Fruit fly (Drosophila melanogaster) whole organism, wandering third instar larva: ENCODE measurements around the gene CG1113.

Experiments
- Abd-B ChIP-seq: fragments of >200 bp; optimal IDR thresholded peaks from 2 replicates; lab custom pipeline; 2017; ENCODE audit warnings: missing biosample characterization, missing genetic modification characterization
- CG32264 ChIP-seq: fragments of 200-800 bp; sonication (Bioruptor generic); optimal IDR thresholded peaks from 2 replicates; lab custom pipeline; 2016; ENCODE audit warnings: missing biosample characterization, missing genetic modification characterization
- CG9705 ChIP-seq: fragments of 200-800 bp; sonication (Bioruptor generic); optimal IDR thresholded peaks from 2 replicates; lab custom pipeline; 2018; ENCODE audit warnings: missing biosample characterization, mild to moderate bottlenecking, missing genetic modification characterization
- CrebA ChIP-seq: fragments of 200-800 bp; sonication (Bioruptor generic); optimal IDR thresholded peaks from 2 replicates; lab custom pipeline; 2016; ENCODE audit warnings: missing biosample characterization, mild to moderate bottlenecking, missing genetic modification characterization, borderline replicate concordance
- Dfd ChIP-seq: fragments of >200 bp; optimal IDR thresholded peaks from 2 replicates; lab custom pipeline; 2017; ENCODE audit warnings: missing biosample characterization, missing genetic modification characterization
- Dif ChIP-seq: fragments of 200-275, 200-300 bp; sonication (Bioruptor generic); optimal IDR thresholded peaks from 2 replicates; lab custom pipeline; 2018; ENCODE audit warnings: missing biosample characterization, missing genetic modification characterization; ENCODE audit not compliant: partially characterized antibody
- Hnf4 ChIP-seq: fragments of 200-800 bp; sonication (Bioruptor generic); optimal IDR thresholded peaks from 2 replicates; lab custom pipeline; 2016; ENCODE audit warnings: missing biosample characterization, mild to moderate bottlenecking, missing genetic modification characterization
- Hr78 ChIP-seq: fragments of >200 bp; optimal IDR thresholded peaks from 2 replicates; lab custom pipeline; 2017; ENCODE audit warnings: missing biosample characterization, missing genetic modification characterization
- Jra ChIP-seq: sonication (Bioruptor generic); optimal IDR thresholded peaks from 2 replicates; lab custom pipeline; 2016; ENCODE audit warnings: missing biosample characterization, missing genetic modification characterization
- Myc ChIP-seq: fragments of >200 bp; optimal IDR thresholded peaks from 2 replicates; lab custom pipeline; 2017
- N ChIP-seq: fragments of >200 bp; optimal IDR thresholded peaks from 2 replicates; lab custom pipeline; 2018; ENCODE audit warnings: missing biosample characterization, missing external identifiers, missing genetic modification characterization
- OdsH ChIP-seq: fragments of 200-800 bp; sonication (Bioruptor generic); optimal IDR thresholded peaks from 2 replicates; lab custom pipeline; 2016; ENCODE audit warnings: missing biosample characterization, mild to moderate bottlenecking, missing genetic modification characterization
- Rel ChIP-seq, 2 experiments: fragments of 200-800 bp; sonication (Bioruptor generic) in 1 of 2; optimal IDR thresholded peaks; 2 replicates in 1 of 2; 3 replicates in 1 of 2; lab custom pipeline; 2016 to 2019; ENCODE audit warnings: mild to moderate bottlenecking in 2 of 2, missing biosample characterization in 2 of 2, missing genetic modification characterization in 2 of 2, moderate library complexity in 1 of 2
- Sp1 ChIP-seq: fragments of 200-800 bp; sonication (Bioruptor generic); optimal IDR thresholded peaks from 3 replicates; lab custom pipeline; 2019; ENCODE audit warnings: missing biosample characterization, mild to moderate bottlenecking, missing genetic modification characterization, moderate library complexity
- Vsx2 ChIP-seq: fragments of 200-300, 225-300 bp; sonication (Bioruptor generic); optimal IDR thresholded peaks from 2 replicates; lab custom pipeline; 2018; ENCODE audit warnings: missing biosample characterization, missing genetic modification characterization; ENCODE audit not compliant: partially characterized antibody
- br ChIP-seq: fragments of 200-800 bp; sonication (Bioruptor generic); optimal IDR thresholded peaks from 2 replicates; lab custom pipeline; 2016; ENCODE audit warnings: missing biosample characterization, missing genetic modification characterization
- dl ChIP-seq, 2 experiments: fragments of 175-275, 200-275 bp in 1 of 2; fragments of 200-275 bp in 1 of 2; sonication (Bioruptor generic); optimal IDR thresholded peaks; lab custom pipeline; 2018; ENCODE audit warnings: mild to moderate bottlenecking in 2 of 2, missing biosample characterization in 2 of 2, missing genetic modification characterization in 2 of 2, moderate library complexity in 2 of 2; ENCODE audit not compliant: partially characterized antibody in 2 of 2, insufficient read depth in 1 of 2
- dmrt93B ChIP-seq: fragments of 200-800 bp; sonication (Bioruptor generic); optimal IDR thresholded peaks from 2 replicates; lab custom pipeline; 2018; ENCODE audit warnings: missing biosample characterization, mild to moderate bottlenecking, missing genetic modification characterization
- dsf ChIP-seq: sonication (Bioruptor generic); optimal IDR thresholded peaks from 2 replicates; lab custom pipeline; 2016; ENCODE audit warnings: missing biosample characterization, missing genetic modification characterization, borderline replicate concordance
- ey ChIP-seq: fragments of 200-800 bp; sonication (Bioruptor generic); optimal IDR thresholded peaks from 2 replicates; lab custom pipeline; 2016; ENCODE audit warnings: missing biosample characterization, missing genetic modification characterization
- foxo ChIP-seq, 2 experiments: fragments of 200-800 bp; sonication (Bioruptor generic); optimal IDR thresholded peaks; 2 replicates in 1 of 2; 3 replicates in 1 of 2; lab custom pipeline; 2016 to 2017; ENCODE audit warnings: missing biosample characterization in 2 of 2, missing genetic modification characterization in 2 of 2
- fru ChIP-seq: fragments of 200-800 bp; sonication (Bioruptor generic); optimal IDR thresholded peaks from 3 replicates; lab custom pipeline; 2016; ENCODE audit warnings: missing biosample characterization, mild to moderate bottlenecking, missing genetic modification characterization
- h ChIP-seq: fragments of 200-800 bp; sonication (Bioruptor generic); optimal IDR thresholded peaks from 3 replicates; lab custom pipeline; 2016; ENCODE audit warnings: missing biosample characterization, mild to moderate bottlenecking, missing genetic modification characterization
- jim ChIP-seq: fragments of 175-275, 200-325 bp; sonication (Bioruptor generic); optimal IDR thresholded peaks from 2 replicates; lab custom pipeline; 2016; ENCODE audit warnings: missing biosample characterization, mild to moderate bottlenecking, missing genetic modification characterization
- lola ChIP-seq: fragments of >200 bp; optimal IDR thresholded peaks from 2 replicates; lab custom pipeline; 2017; ENCODE audit warnings: missing biosample characterization, missing genetic modification characterization
- pan ChIP-seq: fragments of >200 bp; optimal IDR thresholded peaks from 2 replicates; lab custom pipeline; 2017
- psq ChIP-seq: fragments of 200-800 bp; sonication (Bioruptor generic); optimal IDR thresholded peaks from 3 replicates; lab custom pipeline; 2017; ENCODE audit warnings: missing biosample characterization, mild to moderate bottlenecking, missing genetic modification characterization, moderate library complexity
- rgr ChIP-seq: fragments of 200-800 bp; sonication (Bioruptor generic); optimal IDR thresholded peaks from 3 replicates; lab custom pipeline; 2016; ENCODE audit warnings: missing biosample characterization, mild to moderate bottlenecking, missing genetic modification characterization
- sage ChIP-seq: fragments of 200-800 bp; sonication (Bioruptor generic); optimal IDR thresholded peaks from 2 replicates; lab custom pipeline; 2016; ENCODE audit warnings: missing biosample characterization, mild to moderate bottlenecking, missing genetic modification characterization
- sv ChIP-seq: fragments of 200-800 bp; sonication (Bioruptor generic); optimal IDR thresholded peaks from 3 replicates; lab custom pipeline; 2016; ENCODE audit warnings: missing biosample characterization, missing genetic modification characterization
- tai ChIP-seq: sonication (Bioruptor generic); optimal IDR thresholded peaks from 2 replicates; lab custom pipeline; 2016; ENCODE audit warnings: missing biosample characterization, missing genetic modification characterization
- woc ChIP-seq: sonication (Bioruptor generic); optimal IDR thresholded peaks from 2 replicates; lab custom pipeline; 2016; ENCODE audit warnings: missing biosample characterization, mild to moderate bottlenecking, missing genetic modification characterization

CG1113 gene

DNA sequence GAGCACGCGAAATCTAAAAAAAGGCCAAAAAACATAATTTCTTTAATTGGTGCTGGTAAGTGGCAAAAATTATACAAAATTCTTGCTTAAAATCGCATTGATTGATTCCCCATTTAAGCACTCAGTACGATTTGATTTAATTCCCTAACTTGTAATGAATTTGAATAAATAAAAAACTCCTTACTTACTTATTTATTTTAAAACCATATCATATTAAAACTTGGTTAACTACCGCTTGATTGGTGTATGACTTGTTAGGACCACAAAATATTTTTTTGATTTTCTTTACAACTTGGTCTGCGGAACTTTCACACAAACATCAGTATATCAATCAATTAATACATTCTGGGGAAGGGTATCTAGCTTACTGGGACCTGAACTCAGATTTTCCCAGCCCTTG lies at the start of gene CG1113:
Gene CG1113 (plus strand): TSS at position 301 of the 400 bp plus-strand sequence.
- TF ChIP-seq CG32264 (GFP tag; lab: Kevin White, UChicago) (no peak), dmrt93B (no peak), lola (no peak), Sp1 (GFP tag; lab: Kevin White, UChicago) (no peak), br (no peak), Dfd (GFP tag; lab: Kevin White, UChicago) (no peak), Dif (GFP tag; lab: Kevin White, UChicago) (no peak), Hr78 (GFP tag; lab: Kevin White, UChicago) (no peak), Abd-B (GFP tag; lab: Kevin White, UChicago) (no peak), ey (GFP tag; lab: Kevin White, UChicago) (no peak), N (no peak)

DNA sequence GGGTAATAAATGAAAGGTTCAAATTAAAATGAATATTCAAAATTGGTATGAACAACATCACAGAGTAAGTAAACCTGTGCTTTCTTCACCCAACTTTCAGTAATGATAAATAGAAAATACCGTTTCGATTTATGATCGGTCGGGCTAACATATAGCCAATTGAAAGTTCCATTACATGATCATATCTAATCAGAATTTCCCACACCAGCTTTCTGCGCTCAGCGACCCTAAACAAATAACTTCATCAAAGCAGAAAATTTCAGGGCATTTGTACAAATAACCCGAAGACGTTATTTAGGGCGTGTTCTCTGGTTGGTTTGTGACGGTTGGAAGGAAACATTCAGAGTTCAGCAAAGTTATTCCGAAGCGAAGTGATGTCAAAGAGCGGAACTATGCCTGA lies 49.2 kb upstream of the CG1113 start:
- TF ChIP-seq woc (no peak), lola (no peak), dl (GFP tag; optimal IDR thresholded peaks at IDR 0.05; lab: Kevin White, UChicago; ENCODE audit: insufficient read depth in 1 of 2, partially characterized antibody in 2 of 2) (no peak), Hnf4 (GFP tag; lab: Kevin White, UChicago) (no peak), tai (GFP tag; lab: Kevin White, UChicago) (no peak), sv (no peak), br (no peak), rgr (GFP tag; lab: Kevin White, UChicago) (no peak), Dif (GFP tag; lab: Kevin White, UChicago) (no peak)

DNA sequence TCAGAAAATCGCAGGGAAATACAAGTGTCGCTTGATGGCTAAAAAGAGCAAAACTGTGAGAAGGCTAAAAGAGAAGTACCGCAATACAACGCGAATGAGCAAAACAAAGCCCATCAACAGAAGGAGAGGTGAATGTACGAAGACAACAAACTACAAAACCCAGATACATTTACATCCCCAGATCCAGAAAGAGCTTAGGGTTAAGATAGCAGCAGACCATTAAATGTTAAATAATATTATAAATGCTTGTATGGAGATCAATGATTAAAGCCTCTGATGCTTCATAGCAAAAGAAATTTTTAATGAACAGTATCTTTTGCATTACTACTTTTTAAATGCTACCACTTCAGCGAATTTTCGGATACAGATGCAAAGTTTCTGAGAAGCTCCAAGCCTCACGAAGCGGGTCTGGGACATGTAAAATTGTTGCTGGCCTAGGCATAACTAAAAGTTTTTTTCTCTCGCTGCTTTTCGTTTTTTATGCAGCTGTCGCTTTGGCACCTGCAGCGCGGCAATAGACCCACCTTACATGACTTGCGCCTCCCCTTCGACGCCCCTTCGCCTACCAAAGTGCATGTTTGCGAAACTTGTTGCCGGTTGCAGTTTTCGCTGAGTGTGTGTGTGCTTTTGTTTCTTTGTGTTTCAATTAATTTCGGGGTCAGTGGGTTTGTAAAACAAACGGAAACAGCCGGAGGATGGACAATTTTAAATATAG lies 47.5 kb upstream of the CG1113 start:
- TF ChIP-seq dmrt93B: no peak
- no peak for TF ChIP-seq h (GFP tag; lab: Kevin White, UChicago)
- no peak for TF ChIP-seq CG9705
- no peak for TF ChIP-seq pan (lab: Kevin White, UChicago)
- TF ChIP-seq Hr78 (GFP tag; lab: Kevin White, UChicago): no peak
- no peak for TF ChIP-seq br
- TF ChIP-seq OdsH (GFP tag; lab: Kevin White, UChicago): no peak
- TF ChIP-seq sage (GFP tag; lab: Kevin White, UChicago): no peak
- TF ChIP-seq Jra: no peak
- no peak for TF ChIP-seq CrebA
- no peak for TF ChIP-seq CG32264 (GFP tag; lab: Kevin White, UChicago)
- no peak for TF ChIP-seq psq (GFP tag; lab: Kevin White, UChicago)

DNA sequence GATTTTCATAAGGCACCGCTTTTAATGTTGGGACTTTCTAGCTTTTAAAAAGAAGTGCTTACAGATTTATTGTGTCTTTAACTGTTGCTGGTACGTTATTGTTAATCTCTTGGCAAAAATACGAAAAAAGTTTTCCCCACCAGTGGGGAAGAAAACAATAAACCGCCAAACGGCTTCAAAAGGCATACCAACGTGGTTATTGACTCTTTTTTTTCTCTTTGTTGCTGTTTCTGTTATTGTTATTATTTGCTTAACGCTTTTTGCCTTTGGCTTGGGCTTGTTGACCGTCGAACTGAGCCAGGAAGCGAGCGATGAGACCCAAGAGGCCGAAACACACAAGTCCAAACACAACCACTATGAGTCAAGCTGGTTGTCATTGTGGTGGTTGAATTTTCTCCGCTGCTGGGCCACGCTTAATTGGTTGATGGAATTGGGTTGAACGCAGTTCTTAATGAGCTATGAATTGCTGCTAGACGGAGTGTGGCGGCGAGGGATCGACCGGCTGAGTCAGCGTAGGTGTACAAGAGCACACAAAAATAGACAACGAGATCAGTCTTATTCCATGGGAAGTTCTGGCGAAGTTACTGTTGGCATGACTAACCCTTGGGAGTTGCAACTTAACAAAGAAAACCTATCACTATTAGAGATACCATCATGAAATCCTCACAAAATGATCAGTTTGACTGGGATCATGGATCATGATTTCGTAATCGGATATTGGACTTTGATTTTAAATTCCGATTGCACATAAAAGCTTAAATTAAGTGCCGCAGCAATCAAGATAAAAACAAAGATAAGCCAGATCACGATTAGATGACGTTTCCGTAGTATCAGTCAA lies 45.5 kb upstream of the CG1113 start:
- TF ChIP-seq lola (no peak), psq (GFP tag; lab: Kevin White, UChicago) (no peak), fru (GFP tag; lab: Kevin White, UChicago) (no peak), tai (GFP tag; lab: Kevin White, UChicago) (no peak), Dfd (GFP tag; lab: Kevin White, UChicago) (no peak), dmrt93B (no peak), dsf (GFP tag; lab: Kevin White, UChicago) (no peak), Rel (GFP tag; optimal IDR thresholded peaks at IDR 0.05; lab: Kevin White, UChicago) (no peak), Rel (tag; optimal IDR thresholded peaks at IDR 0.05; lab: Kevin White, UChicago) (peak; percentile 80)

DNA sequence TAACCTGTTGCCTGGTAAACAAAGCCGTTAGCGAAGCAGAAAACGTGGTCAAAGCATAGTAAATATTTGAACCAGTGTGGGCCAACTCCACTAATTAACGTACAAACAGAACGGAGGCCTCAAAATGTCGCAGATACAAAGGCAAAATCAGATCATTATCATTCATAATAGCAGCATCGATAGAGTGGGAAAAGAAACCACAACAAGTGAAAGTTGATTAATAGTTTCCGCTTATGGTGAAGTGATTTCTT lies 44.9 kb upstream of the CG1113 start:
- TF ChIP-seq sv: no peak
- TF ChIP-seq N: no peak
- TF ChIP-seq Abd-B (GFP tag; lab: Kevin White, UChicago): no peak
- no peak for TF ChIP-seq CG9705

DNA sequence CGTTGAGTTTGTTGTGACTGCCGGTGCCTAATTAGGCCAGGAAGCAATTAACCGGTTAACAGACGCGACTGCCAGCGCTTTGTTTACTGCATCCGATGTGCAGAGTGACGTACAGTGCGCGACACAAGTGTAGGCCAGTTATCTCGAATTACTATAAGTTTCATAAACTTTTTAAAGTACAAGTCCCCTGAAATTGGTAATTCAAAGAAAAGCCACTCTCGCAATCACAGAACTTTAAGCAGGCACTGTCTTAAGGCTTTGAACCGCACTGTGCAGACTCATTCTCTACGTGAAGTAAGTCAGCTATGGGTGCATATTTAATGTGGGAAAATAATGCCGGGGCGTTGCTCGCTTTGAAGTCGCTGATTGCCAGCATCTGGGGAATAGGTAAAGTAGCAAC lies 43.5 kb upstream of the CG1113 start:
- TF ChIP-seq dl (GFP tag; optimal IDR thresholded peaks at IDR 0.05; lab: Kevin White, UChicago; ENCODE audit: insufficient read depth in 1 of 2, partially characterized antibody in 2 of 2) (no peak), Dfd (GFP tag; lab: Kevin White, UChicago) (no peak), Myc (lab: Kevin White, UChicago) (no peak), OdsH (GFP tag; lab: Kevin White, UChicago) (peak; percentile 57), Hnf4 (GFP tag; lab: Kevin White, UChicago) (peak; percentile 58), Jra (no peak), rgr (GFP tag; lab: Kevin White, UChicago) (peak; percentile 57), sage (GFP tag; lab: Kevin White, UChicago) (peak; percentile 37), h (GFP tag; lab: Kevin White, UChicago) (peak; percentile 75), ey (GFP tag; lab: Kevin White, UChicago) (peak; percentile 73), Abd-B (GFP tag; lab: Kevin White, UChicago) (no peak), woc (no peak), lola (no peak), pan (lab: Kevin White, UChicago) (no peak), fru (GFP tag; lab: Kevin White, UChicago) (peak; percentile 64), Dif (GFP tag; lab: Kevin White, UChicago) (no peak), CG9705 (no peak), foxo (GFP tag; optimal IDR thresholded peaks at IDR 0.05; lab: Kevin White, UChicago) (peak in 1 of 2 experiments; percentile 78), tai (GFP tag; lab: Kevin White, UChicago) (no peak), dmrt93B (peak; percentile 19), Vsx2 (no peak), Hr78 (GFP tag; lab: Kevin White, UChicago) (no peak), jim (GFP tag; lab: Kevin White, UChicago) (no peak), psq (GFP tag; lab: Kevin White, UChicago) (peak; percentile 44), sv (no peak), br (peak; percentile 74), N (no peak), Sp1 (GFP tag; lab: Kevin White, UChicago) (peak; percentile 48), dsf (GFP tag; lab: Kevin White, UChicago) (no peak)
